Worm (Caenorhabditis elegans): Measurements from ENCODE around the gene gcsh-1.
"Not testable (repeated sequence)": the region's sequence is repeated elsewhere in the genome, so short reads cannot be mapped to it uniquely, and the experiment has no call there.

The gcsh-1 gene

DNA sequence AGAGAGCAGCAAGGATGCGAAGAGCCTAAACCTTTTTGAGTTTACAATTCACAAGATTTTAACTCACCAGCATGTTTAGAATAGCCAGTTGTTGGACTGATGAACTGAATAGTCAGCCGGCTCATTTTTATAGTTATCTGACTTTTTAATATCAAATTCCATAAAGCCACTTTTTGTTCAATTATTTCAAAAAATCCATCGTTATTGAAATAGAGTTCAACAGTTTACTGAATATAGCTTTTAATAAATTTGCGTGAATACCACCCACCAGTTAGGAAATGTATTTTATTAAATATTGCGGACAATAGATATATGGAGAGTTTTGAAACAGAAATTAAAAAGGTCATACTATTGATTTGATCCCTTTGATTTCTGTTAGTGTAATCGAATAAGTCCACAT is 15.2 kb upstream of the gcsh-1 start, which contains the start of gene nspc-20:
Gene nspc-20, minus strand, starts transcription at position 101 of the 400 bp plus-strand sequence.
- TF ChIP-seq ztf-23 (GFP tag; IDR thresholded peaks at IDR 0.05) = no peak
- no peak for TF ChIP-seq flt-1 (GFP tag; IDR thresholded peaks at IDR 0.05)
- TF ChIP-seq tab-1 (GFP tag; IDR thresholded peaks at IDR 0.05) = no peak
- TF ChIP-seq med-1 (GFP tag; optimal IDR thresholded peaks at IDR 0.05; ENCODE audit: insufficient read depth) = no peak
- no peak for TF ChIP-seq ref-1 (GFP tag; conservative IDR thresholded peaks at IDR 0.05)
- TF ChIP-seq T22C8.4 (GFP tag; IDR thresholded peaks at IDR 0.05) = no peak
- TF ChIP-seq ztf-29 (GFP tag; IDR thresholded peaks at IDR 0.05) = no peak
- TF ChIP-seq klf-2 (GFP tag; conservative IDR thresholded peaks at IDR 0.05) = no peak
- TF ChIP-seq cog-1 (tag; optimal IDR thresholded peaks at IDR 0.05) = no peak

ce11 chrX:14528399-14528798 is 13.5 kb upstream of the gcsh-1 start, which contains the start of gene nspc-19:
Gene nspc-19 (plus strand): TSS chrX:14528699.
- not testable (repeated sequence) for TF ChIP-seq tab-1 (GFP tag; IDR thresholded peaks at IDR 0.05); med-1 (GFP tag; optimal IDR thresholded peaks at IDR 0.05; ENCODE audit: insufficient read depth); cog-1 (tag; optimal IDR thresholded peaks at IDR 0.05)

DNA sequence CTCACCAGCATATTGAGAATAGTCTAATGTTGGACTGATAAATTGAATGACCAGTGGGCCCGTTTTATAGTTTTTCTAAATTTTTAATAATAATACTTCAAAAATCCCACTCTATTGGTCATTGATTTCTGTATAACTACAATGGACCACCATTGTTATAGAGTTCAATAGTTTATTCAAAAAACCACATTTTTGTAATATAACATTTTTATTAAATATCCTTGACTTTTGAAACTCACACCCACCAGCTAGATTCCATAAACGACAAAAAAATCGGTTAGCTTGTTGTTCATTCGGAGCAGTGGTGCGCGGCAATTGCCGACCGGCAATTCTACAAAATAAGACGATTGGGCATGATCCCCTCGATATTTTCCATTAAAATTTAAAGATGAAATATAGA is 12.7 kb upstream of the gcsh-1 start, which contains the start of gene nspc-18:
Gene nspc-18, minus strand, starts transcription at position 101 of the 400 bp plus-strand sequence.
- no peak for TF ChIP-seq tab-1 (GFP tag; IDR thresholded peaks at IDR 0.05)
- TF ChIP-seq T22C8.4 (GFP tag; IDR thresholded peaks at IDR 0.05) = no peak
- TF ChIP-seq ref-1 (GFP tag; conservative IDR thresholded peaks at IDR 0.05) = no peak
- no peak for TF ChIP-seq ztf-23 (GFP tag; IDR thresholded peaks at IDR 0.05)
- no peak for TF ChIP-seq cog-1 (tag; optimal IDR thresholded peaks at IDR 0.05)
- TF ChIP-seq ztf-29 (GFP tag; IDR thresholded peaks at IDR 0.05) = no peak
- TF ChIP-seq flt-1 (GFP tag; IDR thresholded peaks at IDR 0.05) = no peak
- no peak for TF ChIP-seq med-1 (GFP tag; optimal IDR thresholded peaks at IDR 0.05; ENCODE audit: insufficient read depth)
- TF ChIP-seq klf-2 (GFP tag; conservative IDR thresholded peaks at IDR 0.05) = no peak

DNA sequence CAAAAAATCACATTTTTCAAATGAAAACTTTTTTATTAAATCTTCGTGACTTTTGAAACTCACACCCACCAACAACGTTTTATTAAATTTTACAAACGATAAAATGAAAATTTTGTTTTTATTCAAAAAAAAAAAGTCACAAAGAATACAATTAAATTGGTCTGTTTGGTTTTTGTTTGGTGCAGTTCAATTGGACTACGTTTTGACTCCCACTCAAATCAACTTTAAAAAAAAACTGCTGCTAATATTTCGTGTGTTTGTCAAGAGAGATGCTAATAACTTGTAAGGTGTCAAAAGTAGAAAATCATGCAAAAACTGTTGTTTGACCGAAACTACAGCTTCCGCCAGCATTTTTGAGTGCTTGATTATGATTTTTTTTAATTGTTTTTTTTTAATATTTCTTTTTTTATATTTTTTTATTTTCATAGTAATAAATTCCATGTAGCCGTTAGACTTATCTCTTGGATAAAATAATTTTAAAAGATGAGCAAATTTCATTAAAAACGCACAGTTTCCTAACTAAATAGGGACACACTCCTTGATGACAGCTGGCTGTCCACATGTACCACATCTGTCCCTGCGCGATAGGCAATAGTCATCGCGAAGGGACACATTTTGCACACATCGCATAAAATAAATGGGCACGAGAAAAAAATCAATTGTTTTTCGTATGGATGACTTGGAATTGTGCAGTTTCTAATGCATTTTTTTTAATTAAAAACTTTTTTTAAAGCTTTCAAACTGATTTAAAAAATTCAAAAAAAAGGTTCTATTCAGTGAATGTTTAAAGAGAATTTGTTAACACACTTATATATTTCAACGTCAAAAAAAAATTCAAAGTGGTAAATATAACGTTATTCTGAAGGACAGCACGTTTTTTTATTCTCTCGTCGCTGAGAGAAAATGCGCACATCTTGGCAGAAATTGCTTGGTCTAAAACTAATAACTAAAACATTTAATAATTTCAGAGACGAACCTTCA is 10.7 kb upstream of the gcsh-1 start:
- TF ChIP-seq T22C8.4 (GFP tag; IDR thresholded peaks at IDR 0.05) (peak; percentile 99), ref-1 (GFP tag; conservative IDR thresholded peaks at IDR 0.05) (no peak), med-1 (GFP tag; optimal IDR thresholded peaks at IDR 0.05; ENCODE audit: insufficient read depth) (peak; percentile 46), ztf-23 (GFP tag; IDR thresholded peaks at IDR 0.05) (peak; percentile 89), cog-1 (tag; optimal IDR thresholded peaks at IDR 0.05) (peak; percentile 99), tab-1 (GFP tag; IDR thresholded peaks at IDR 0.05) (no peak; the same call in 1 of the 2 replicates), flt-1 (GFP tag; IDR thresholded peaks at IDR 0.05) (peak; percentile 89), ztf-29 (GFP tag; IDR thresholded peaks at IDR 0.05) (peak; percentile 75), klf-2 (GFP tag; conservative IDR thresholded peaks at IDR 0.05) (peak; percentile 55; the same call in 1 of the 2 replicates)

DNA sequence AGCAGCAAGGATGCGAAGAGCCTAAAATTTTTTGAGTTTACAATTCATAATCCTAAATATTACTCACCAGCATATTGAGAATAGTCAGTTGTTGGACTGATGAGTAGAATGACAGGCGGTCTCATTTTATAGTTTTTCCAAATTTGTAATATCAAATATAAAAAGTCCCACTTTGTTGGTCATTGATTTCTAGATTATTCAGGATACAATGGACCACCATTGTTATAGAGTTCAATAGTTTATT is 10.1 kb upstream of the gcsh-1 start, which contains the start of gene nspc-17:
Gene nspc-17, minus strand, starts transcription at position 101 of the 244 bp plus-strand sequence.
- not testable (repeated sequence) for TF ChIP-seq med-1 (GFP tag; optimal IDR thresholded peaks at IDR 0.05; ENCODE audit: insufficient read depth); klf-2 (GFP tag; conservative IDR thresholded peaks at IDR 0.05); T22C8.4 (GFP tag; IDR thresholded peaks at IDR 0.05)

DNA sequence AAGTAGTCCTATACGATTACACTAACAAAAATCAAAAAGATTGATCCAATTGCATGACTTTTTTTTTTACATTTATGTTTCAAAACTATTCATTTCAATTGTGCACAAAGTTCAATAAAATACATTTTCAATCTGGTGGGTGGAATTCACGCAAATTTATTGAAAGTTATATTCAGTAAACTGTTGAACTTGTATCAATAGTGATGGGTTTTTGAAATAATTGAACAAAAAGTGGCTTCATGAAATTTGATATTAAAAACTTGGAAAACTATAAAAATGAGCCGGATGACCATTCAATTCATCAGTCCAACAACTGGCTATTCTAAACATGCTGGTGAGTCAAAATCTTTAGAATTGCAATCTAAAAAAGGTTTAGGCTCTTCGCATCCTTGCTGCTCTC is 8.4 kb upstream of the gcsh-1 start, which contains the start of gene nspc-16:
Gene nspc-16, plus strand, starts transcription at position 301 of the 400 bp plus-strand sequence.
- TF ChIP-seq ref-1 (GFP tag; conservative IDR thresholded peaks at IDR 0.05) (no peak), cog-1 (tag; optimal IDR thresholded peaks at IDR 0.05) (no peak), tab-1 (GFP tag; IDR thresholded peaks at IDR 0.05) (no peak), med-1 (GFP tag; optimal IDR thresholded peaks at IDR 0.05; ENCODE audit: insufficient read depth) (no peak), flt-1 (GFP tag; IDR thresholded peaks at IDR 0.05) (no peak), T22C8.4 (GFP tag; IDR thresholded peaks at IDR 0.05) (no peak), ztf-23 (GFP tag; IDR thresholded peaks at IDR 0.05) (no peak), klf-2 (GFP tag; conservative IDR thresholded peaks at IDR 0.05) (no peak), ztf-29 (GFP tag; IDR thresholded peaks at IDR 0.05) (no peak)

DNA sequence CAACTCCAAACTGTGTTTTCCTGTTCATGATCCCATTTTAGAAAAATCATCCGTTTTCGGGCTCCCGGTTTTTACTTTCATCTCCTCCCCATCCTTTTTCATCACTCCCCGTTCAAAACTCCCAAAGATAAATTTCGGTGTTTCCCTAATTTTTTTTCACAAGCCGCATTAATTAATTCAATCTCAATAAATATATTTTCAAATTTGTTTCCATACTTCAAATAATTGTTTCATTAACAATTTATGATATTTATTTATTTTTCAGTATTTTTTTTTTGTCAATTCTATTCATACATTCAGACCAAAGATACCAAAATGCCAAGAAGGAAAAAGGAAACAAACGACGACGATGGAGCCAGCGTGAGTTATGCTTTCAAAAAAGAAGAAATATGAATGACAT is 5.6 kb upstream of the gcsh-1 start, which contains the start of gene D1025.1:
Gene D1025.1, plus strand, starts transcription at position 301 of the 400 bp plus-strand sequence.
- TF ChIP-seq T22C8.4 (GFP tag; IDR thresholded peaks at IDR 0.05) = no peak

DNA sequence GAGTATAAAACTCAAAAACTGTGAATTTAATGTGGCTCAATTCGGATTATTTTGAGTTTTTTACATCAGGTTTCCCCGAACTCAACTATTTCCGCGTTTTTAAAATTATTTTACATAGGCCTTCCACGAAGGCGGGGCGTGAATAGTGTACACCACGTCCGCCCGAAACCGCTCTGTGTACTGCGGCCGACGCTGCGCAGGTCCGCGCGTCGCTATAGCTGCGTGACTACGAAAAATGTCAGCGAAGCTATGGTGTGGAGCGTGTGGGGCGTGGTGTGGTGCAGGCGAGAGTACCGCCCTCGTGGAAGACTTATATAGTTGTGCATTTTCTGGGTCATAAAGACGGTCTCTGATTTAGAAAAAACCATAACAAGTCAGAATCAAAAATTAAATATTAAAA is 3.0 kb upstream of the gcsh-1 start:
- TF ChIP-seq T22C8.4 (GFP tag; IDR thresholded peaks at IDR 0.05) = no peak
- TF ChIP-seq ref-1 (GFP tag; conservative IDR thresholded peaks at IDR 0.05) = no peak
- TF ChIP-seq ztf-23 (GFP tag; IDR thresholded peaks at IDR 0.05) = no peak
- no peak for TF ChIP-seq ztf-29 (GFP tag; IDR thresholded peaks at IDR 0.05)
- TF ChIP-seq med-1 (GFP tag; optimal IDR thresholded peaks at IDR 0.05; ENCODE audit: insufficient read depth) = no peak
- TF ChIP-seq flt-1 (GFP tag; IDR thresholded peaks at IDR 0.05) = no peak
- no peak for TF ChIP-seq klf-2 (GFP tag; conservative IDR thresholded peaks at IDR 0.05)

ce11 chrX:14516560-14516959 is 1.7 kb upstream of the gcsh-1 start, which contains the start of gene D1025.10:
Gene D1025.10 (plus strand): TSS chrX:14516860.
- no peak for TF ChIP-seq ztf-29 (GFP tag; IDR thresholded peaks at IDR 0.05)
- TF ChIP-seq med-1 (GFP tag; optimal IDR thresholded peaks at IDR 0.05; ENCODE audit: insufficient read depth) = no peak
- no peak for TF ChIP-seq ref-1 (GFP tag; conservative IDR thresholded peaks at IDR 0.05)
- no peak for TF ChIP-seq klf-2 (GFP tag; conservative IDR thresholded peaks at IDR 0.05)
- no peak for TF ChIP-seq flt-1 (GFP tag; IDR thresholded peaks at IDR 0.05)
- no peak for TF ChIP-seq cog-1 (tag; optimal IDR thresholded peaks at IDR 0.05)
- TF ChIP-seq ztf-23 (GFP tag; IDR thresholded peaks at IDR 0.05) = no peak
- TF ChIP-seq tab-1 (GFP tag; IDR thresholded peaks at IDR 0.05) = no peak
- TF ChIP-seq T22C8.4 (GFP tag; IDR thresholded peaks at IDR 0.05) = no peak

DNA sequence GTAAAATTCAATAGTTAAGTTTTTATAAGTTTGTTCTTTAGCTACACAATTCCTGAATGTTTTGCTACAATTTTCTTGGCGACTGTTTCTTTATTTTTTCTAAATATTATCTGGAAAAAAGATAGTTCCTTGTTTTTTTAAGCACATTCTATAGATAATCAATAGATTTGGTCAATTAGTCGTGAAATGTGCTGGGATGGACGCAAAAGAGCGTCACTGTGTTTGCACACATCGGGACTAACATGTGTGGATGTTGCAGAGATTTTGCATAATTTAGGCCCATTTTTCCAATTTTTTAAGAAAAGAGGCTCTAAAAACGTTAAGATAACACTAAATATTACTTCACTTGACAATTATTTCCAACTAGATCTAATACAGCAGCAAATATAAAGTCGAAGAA is 1.4 kb downstream of the gcsh-1 start:
- TF ChIP-seq T22C8.4 (GFP tag; IDR thresholded peaks at IDR 0.05) = peak; percentile 54; the same call in 1 of the 2 replicates
- TF ChIP-seq ref-1 (GFP tag; conservative IDR thresholded peaks at IDR 0.05) = no peak
